Fruit fly (Drosophila melanogaster) whole organism, embryonic: Measurements from ENCODE around the gene CG31548.

Experiments
- Asciz ChIP-seq: fragments of 200-800 bp; sonication (Bioruptor generic); optimal IDR thresholded peaks from 2 replicates; lab custom pipeline; 2017; ENCODE audit warnings: missing biosample characterization, mild to moderate bottlenecking, missing genetic modification characterization, missing genetic modification reagents
- Atf3 ChIP-seq: fragments of 200-800 bp; sonication (Bioruptor generic); optimal IDR thresholded peaks from 3 replicates; lab custom pipeline; 2016; ENCODE audit warnings: missing biosample characterization, missing genetic modification characterization
- B-H2 ChIP-seq: fragments of 200-800 bp; sonication (Bioruptor generic); optimal IDR thresholded peaks from 2 replicates; lab custom pipeline; 2018; ENCODE audit warnings: missing biosample characterization, mild to moderate bottlenecking, missing genetic modification characterization
- CG11723 ChIP-seq: fragments of 200-800 bp; sonication (Bioruptor generic); optimal IDR thresholded peaks from 2 replicates; lab custom pipeline; 2017; ENCODE audit warnings: missing biosample characterization, mild to moderate bottlenecking, missing genetic modification characterization
- CG12744 ChIP-seq: fragments of 200-800 bp; sonication (Bioruptor generic); optimal IDR thresholded peaks from 2 replicates; lab custom pipeline; 2016; ENCODE audit warnings: missing biosample characterization, missing genetic modification characterization
- CG1529 ChIP-seq: fragments of 200-800 bp; sonication (Bioruptor generic); optimal IDR thresholded peaks from 3 replicates; lab custom pipeline; 2018; ENCODE audit warnings: missing biosample characterization, missing genetic modification characterization
- CG17829 ChIP-seq: fragments of 200-800 bp; optimal IDR thresholded peaks from 2 replicates; lab custom pipeline; 2019; ENCODE audit warnings: missing biosample characterization, mild to moderate bottlenecking, missing genetic modification characterization, moderate library complexity
- CG18476 ChIP-seq: fragments of 200-800 bp; sonication (Bioruptor generic); optimal IDR thresholded peaks from 2 replicates; lab custom pipeline; 2016; ENCODE audit warnings: missing biosample characterization, mild to moderate bottlenecking, missing genetic modification characterization
- CG2202 ChIP-seq: fragments of 200-800 bp; sonication (Bioruptor generic); optimal IDR thresholded peaks from 2 replicates; lab custom pipeline; 2018; ENCODE audit warnings: missing biosample characterization, mild to moderate bottlenecking, missing genetic modification characterization
- CG2678 ChIP-seq: fragments of 200-800 bp; sonication (Bioruptor generic); optimal IDR thresholded peaks from 3 replicates; lab custom pipeline; 2019; ENCODE audit warnings: missing biosample characterization, mild to moderate bottlenecking, missing genetic modification characterization, moderate library complexity
- CG2889 ChIP-seq: fragments of 200-800 bp; sonication (Bioruptor generic); IDR thresholded peaks from 3 replicates; pipeline ENCODE4 v1.3.6; 2022; ENCODE audit warnings: missing biosample characterization, missing genetic modification characterization
- CG4404 ChIP-seq: fragments of 200-800 bp; sonication (Bioruptor generic); IDR thresholded peaks from 2 replicates; pipeline ENCODE4 v1.3.6; 2022; ENCODE audit warnings: missing biosample characterization, missing genetic modification characterization
- CG4707 ChIP-seq: fragments of 200-800 bp; sonication (Bioruptor generic); optimal IDR thresholded peaks from 2 replicates; lab custom pipeline; 2018; ENCODE audit warnings: missing biosample characterization, mild to moderate bottlenecking, missing genetic modification characterization, moderate library complexity
- CG6654 ChIP-seq: fragments of 200-800 bp; sonication (Bioruptor generic); optimal IDR thresholded peaks from 2 replicates; lab custom pipeline; 2017; ENCODE audit warnings: missing biosample characterization, mild to moderate bottlenecking, missing genetic modification characterization
- CG6791 ChIP-seq: fragments of 200-800 bp; sonication (Bioruptor generic); IDR thresholded peaks from 3 replicates; pipeline ENCODE4 v1.3.6; 2022; ENCODE audit warnings: missing biosample characterization, missing genetic modification characterization; ENCODE audit not compliant: partially characterized antibody
- CG6813 ChIP-seq: fragments of 200-800 bp; sonication (Bioruptor generic); optimal IDR thresholded peaks from 2 replicates; lab custom pipeline; 2017; ENCODE audit warnings: missing biosample characterization, missing genetic modification characterization, mild to moderate bottlenecking, moderate library complexity, missing genetic modification reagents
- CG7745 ChIP-seq: fragments of 200-800 bp; sonication (Bioruptor generic); optimal IDR thresholded peaks from 2 replicates; lab custom pipeline; 2018; ENCODE audit warnings: missing biosample characterization, mild to moderate bottlenecking, missing genetic modification characterization, moderate library complexity
- CG7987 ChIP-seq: fragments of 200-800 bp; sonication (Bioruptor generic); optimal IDR thresholded peaks from 2 replicates; lab custom pipeline; 2018; ENCODE audit warnings: missing biosample characterization, mild to moderate bottlenecking, missing genetic modification characterization, moderate library complexity
- CG8388 ChIP-seq: fragments of 200-800 bp; sonication (Bioruptor generic); optimal IDR thresholded peaks from 2 replicates; lab custom pipeline; 2019; ENCODE audit warnings: missing biosample characterization, mild to moderate bottlenecking, missing genetic modification characterization, moderate library complexity
- Camta ChIP-seq: fragments of 200-800 bp; sonication (Bioruptor generic); optimal IDR thresholded peaks from 2 replicates; lab custom pipeline; 2016; ENCODE audit warnings: missing biosample characterization, missing genetic modification characterization
- Fer2 ChIP-seq: fragments of 200-800 bp; sonication (Bioruptor generic); optimal IDR thresholded peaks from 2 replicates; lab custom pipeline; 2018; ENCODE audit warnings: missing biosample characterization, mild to moderate bottlenecking, missing genetic modification characterization, moderate library complexity
- HLH54F ChIP-seq: fragments of 200-800 bp; sonication (Bioruptor generic); optimal IDR thresholded peaks from 3 replicates; lab custom pipeline; 2016; ENCODE audit warnings: missing biosample characterization, missing genetic modification characterization
- Hr78 ChIP-seq, 2 experiments: fragments of 200-800 bp in 1 of 2; fragments of >200 bp in 1 of 2; sonication (Bioruptor generic) in 1 of 2; optimal IDR thresholded peaks; 2 replicates each; lab custom pipeline; 2017 to 2019; ENCODE audit warnings: missing biosample characterization in 2 of 2, missing genetic modification characterization in 2 of 2, mild to moderate bottlenecking in 1 of 2, moderate library complexity in 1 of 2
- Jarid2 ChIP-seq: fragments of 200-800 bp; sonication (Bioruptor generic); optimal IDR thresholded peaks from 3 replicates; lab custom pipeline; 2017; ENCODE audit warnings: mild to moderate bottlenecking, missing biosample characterization, missing genetic modification reagents, missing genetic modification characterization
- Lpt ChIP-seq: fragments of >200 bp; optimal IDR thresholded peaks from 2 replicates; lab custom pipeline; 2018; ENCODE audit warnings: missing biosample characterization, missing genetic modification characterization
- Neu2 ChIP-seq: fragments of 200-800 bp; sonication (Bioruptor generic); optimal IDR thresholded peaks from 3 replicates; lab custom pipeline; 2016; ENCODE audit warnings: missing biosample characterization, missing genetic modification characterization, borderline replicate concordance
- Poxn ChIP-seq: fragments of 200-800 bp; sonication (Bioruptor generic); IDR thresholded peaks from 2 replicates; pipeline ENCODE4 v1.3.6; 2022; ENCODE audit warnings: missing biosample characterization, missing genetic modification characterization
- Sry-δ ChIP-seq: fragments of 200-800 bp; sonication (Bioruptor generic); optimal IDR thresholded peaks from 2 replicates; lab custom pipeline; 2016; ENCODE audit warnings: missing biosample characterization, missing genetic modification characterization
- TFAM ChIP-seq: fragments of 200-800 bp; sonication (Bioruptor generic); optimal IDR thresholded peaks from 2 replicates; lab custom pipeline; 2017; ENCODE audit warnings: missing biosample characterization, missing genetic modification characterization, inconsistent platforms
- bcd ChIP-seq: fragments of 200-800 bp; sonication (Bioruptor generic); optimal IDR thresholded peaks from 2 replicates; lab custom pipeline; 2017; ENCODE audit warnings: missing biosample characterization, mild to moderate bottlenecking, missing genetic modification characterization
- chm ChIP-seq: fragments of 200-800 bp; sonication (Bioruptor generic); IDR thresholded peaks from 2 replicates; pipeline ENCODE4 v1.3.6; 2022; ENCODE audit warnings: missing biosample characterization, missing genetic modification characterization
- chn ChIP-seq: fragments of 200-800 bp; sonication (Bioruptor generic); optimal IDR thresholded peaks from 2 replicates; lab custom pipeline; 2016; ENCODE audit warnings: missing biosample characterization, missing genetic modification characterization
- dan ChIP-seq: fragments of 200-800 bp; sonication (Bioruptor generic); IDR thresholded peaks from 2 replicates; pipeline ENCODE4 v1.3.6; 2022; ENCODE audit warnings: missing biosample characterization, missing genetic modification characterization
- dati ChIP-seq: fragments of 200-800 bp; sonication (Bioruptor generic); IDR thresholded peaks from 2 replicates; pipeline ENCODE4 v1.3.6; 2022; ENCODE audit warnings: missing biosample characterization, missing genetic modification characterization
- dmrt11E ChIP-seq: fragments of 200-800 bp; sonication (Bioruptor generic); optimal IDR thresholded peaks from 3 replicates; lab custom pipeline; 2018; ENCODE audit warnings: missing biosample characterization, mild to moderate bottlenecking, missing genetic modification characterization, moderate library complexity
- en ChIP-seq: fragments of 200-800 bp; sonication (Bioruptor generic); optimal IDR thresholded peaks from 2 replicates; lab custom pipeline; 2016; ENCODE audit warnings: missing biosample characterization, missing genetic modification characterization
- nmo ChIP-seq: fragments of 200-800 bp; sonication (Bioruptor generic); optimal IDR thresholded peaks from 2 replicates; lab custom pipeline; 2018; ENCODE audit warnings: missing biosample characterization, mild to moderate bottlenecking, missing genetic modification characterization, moderate library complexity
- nom ChIP-seq: fragments of 200-800 bp; sonication (Bioruptor generic); optimal IDR thresholded peaks from 2 replicates; lab custom pipeline; 2017; ENCODE audit warnings: missing biosample characterization, missing genetic modification characterization, mild to moderate bottlenecking, moderate library complexity, missing genetic modification reagents
- pb ChIP-seq: fragments of 200-800 bp; sonication (Bioruptor generic); optimal IDR thresholded peaks from 3 replicates; lab custom pipeline; 2016; ENCODE audit warnings: missing biosample characterization, missing genetic modification characterization
- pfk ChIP-seq: fragments of 200-800 bp; sonication (Bioruptor generic); optimal IDR thresholded peaks from 2 replicates; lab custom pipeline; 2018; ENCODE audit warnings: missing biosample characterization, mild to moderate bottlenecking, missing genetic modification characterization, moderate library complexity
- pum ChIP-seq: fragments of 200-800 bp; sonication (Bioruptor generic); optimal IDR thresholded peaks from 2 replicates; lab custom pipeline; 2016; ENCODE audit warnings: missing biosample characterization, missing genetic modification characterization
- ranshi ChIP-seq: fragments of 200-800 bp; sonication (Bioruptor generic); IDR thresholded peaks from 2 replicates; pipeline ENCODE4 v1.3.6; 2022; ENCODE audit warnings: missing biosample characterization, missing genetic modification characterization
- row ChIP-seq: fragments of 200-800 bp; sonication (Bioruptor generic); IDR thresholded peaks from 3 replicates; pipeline ENCODE4 v1.3.6; 2022; ENCODE audit warnings: missing biosample characterization, missing genetic modification characterization
- sd ChIP-seq: fragments of 200-800 bp; sonication (Bioruptor generic); optimal IDR thresholded peaks from 3 replicates; lab custom pipeline; 2018; ENCODE audit warnings: missing biosample characterization, mild to moderate bottlenecking, missing genetic modification characterization, moderate library complexity
- sens-2 ChIP-seq: fragments of 200-800 bp; sonication (Bioruptor generic); IDR thresholded peaks from 2 replicates; pipeline ENCODE4 v1.3.6; 2022; ENCODE audit warnings: missing biosample characterization, missing genetic modification characterization
- tna ChIP-seq: fragments of 200-800 bp; sonication (Bioruptor generic); IDR thresholded peaks from 2 replicates; pipeline ENCODE4 v1.3.6; 2022; ENCODE audit warnings: missing biosample characterization, missing genetic modification characterization; ENCODE audit not compliant: partially characterized antibody
- ttk ChIP-seq: fragments of 200-800 bp; sonication (Bioruptor generic); IDR thresholded peaks from 2 replicates; pipeline ENCODE4 v2.1.2; 2022; ENCODE audit warnings: missing biosample characterization, missing genetic modification characterization
- twi ChIP-seq: fragments of 200-800 bp; optimal IDR thresholded peaks from 2 replicates; lab custom pipeline; 2019; ENCODE audit warnings: missing biosample characterization, mild to moderate bottlenecking, missing genetic modification characterization, moderate library complexity
- usp ChIP-seq: fragments of >200 bp; optimal IDR thresholded peaks from 2 replicates; lab custom pipeline; 2017; ENCODE audit warnings: missing biosample characterization, missing genetic modification characterization
- z ChIP-seq: fragments of 200-800 bp; sonication (Bioruptor generic); IDR thresholded peaks from 3 replicates; pipeline ENCODE4 v1.3.6; 2022; ENCODE audit warnings: missing biosample characterization, missing genetic modification characterization

CG31548 gene

DNA sequence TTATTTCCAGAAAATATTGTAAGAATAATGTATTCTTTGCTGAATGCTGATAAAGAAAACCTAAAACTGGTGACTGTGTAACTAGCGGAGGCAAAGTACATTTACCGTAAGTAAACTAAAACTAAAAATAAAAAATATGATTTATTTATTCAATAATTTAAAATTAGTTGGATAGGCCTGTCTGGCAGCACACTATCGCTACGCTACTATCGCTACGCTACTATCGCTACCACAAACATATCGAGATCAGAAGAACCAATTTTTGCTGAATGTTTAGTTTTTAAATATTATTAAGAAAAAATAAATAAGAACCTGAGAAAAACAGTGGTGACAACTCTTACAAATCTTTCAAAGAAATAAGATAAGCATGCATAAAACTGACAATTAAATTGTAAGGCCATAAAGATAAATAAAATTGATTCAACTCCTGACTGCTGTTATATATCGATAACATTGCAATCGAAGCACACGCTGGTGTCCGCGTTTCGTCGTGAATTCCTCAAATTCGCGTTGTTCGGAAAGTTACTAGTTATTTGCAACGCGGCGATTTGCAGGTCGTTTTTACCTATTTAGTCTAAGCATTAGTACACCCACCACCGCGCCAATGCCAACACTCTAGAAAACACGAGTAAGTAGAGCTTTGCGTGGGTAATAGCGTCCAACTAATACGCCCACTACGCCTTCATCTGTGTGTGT lies 23.7 kb upstream of the CG31548 start, which contains the start of gene Wdr33 (continued):
- TF ChIP-seq ttk (GFP tag; lab: Robert Waterston, UW) (no peak), pfk (GFP tag; lab: Kevin White, UChicago) (no peak), CG6813 (GFP tag; lab: Kevin White, UChicago) (no peak), pb (GFP tag; lab: Kevin White, UChicago) (no peak), Camta (GFP tag; lab: Kevin White, UChicago) (no peak), CG6654 (GFP tag; lab: Kevin White, UChicago) (no peak), z (GFP tag; lab: Robert Waterston, UW) (no peak), CG8388 (GFP tag; lab: Kevin White, UChicago) (peak; percentile 24), CG11723 (GFP tag; lab: Kevin White, UChicago) (no peak), chn (GFP tag; lab: Kevin White, UChicago) (no peak), CG18476 (GFP tag; lab: Kevin White, UChicago) (no peak), CG1529 (GFP tag; lab: Kevin White, UChicago) (peak; percentile 8), CG2678 (tag; lab: Kevin White, UChicago) (peak; percentile 60), bcd (GFP tag; lab: Kevin White, UChicago) (peak; percentile 22), pum (GFP tag; lab: Kevin White, UChicago) (no peak), CG7745 (tag; lab: Kevin White, UChicago) (no peak), Asciz (GFP tag; lab: Kevin White, UChicago) (no peak), Fer2 (peak; percentile 36), dmrt11E (tag; lab: Kevin White, UChicago) (peak; percentile 28), CG6791 (GFP tag; lab: Robert Waterston, UW) (peak; percentile 91), CG7987 (GFP tag; lab: Kevin White, UChicago) (no peak), Sry-δ (peak; percentile 16), nom (GFP tag; lab: Kevin White, UChicago) (no peak), Neu2 (GFP tag; lab: Kevin White, UChicago) (no peak), en (GFP tag; lab: Kevin White, UChicago) (no peak), twi (tag; lab: Kevin White, UChicago) (no peak), TFAM (GFP tag; lab: Kevin White, UChicago) (no peak), tna (GFP tag; lab: Robert Waterston, UW) (peak; percentile 82), CG12744 (GFP tag; lab: Kevin White, UChicago) (no peak), row (GFP tag; lab: Robert Waterston, UW) (peak; percentile 62; the same call in 2 of the 3 replicates), dati (GFP tag; lab: Robert Waterston, UW) (no peak), Atf3 (GFP tag; lab: Kevin White, UChicago) (no peak), ranshi (GFP tag; lab: Robert Waterston, UW) (peak; percentile 20; the same call in 1 of the 2 replicates), CG2202 (no peak), sens-2 (GFP tag; lab: Robert Waterston, UW) (no peak), sd (no peak), usp (GFP tag; lab: Kevin White, UChicago) (no peak), CG4404 (GFP tag; lab: Robert Waterston, UW) (no peak; the same call in 1 of the 2 replicates), Hr78 (GFP tag; optimal IDR thresholded peaks at IDR 0.05; lab: Kevin White, UChicago) (no peak), CG17829 (tag; lab: Kevin White, UChicago) (peak; percentile 18), HLH54F (GFP tag; lab: Kevin White, UChicago) (no peak), Jarid2 (GFP tag; lab: Kevin White, UChicago) (no peak), Lpt (no peak), nmo (peak; percentile 66), B-H2 (no peak), CG2889 (GFP tag; lab: Robert Waterston, UW) (no peak), dan (no peak), Poxn (no peak), chm (no peak), CG4707 (GFP tag; lab: Kevin White, UChicago) (no peak)
